Worm (Caenorhabditis elegans) whole organism, L2 larva: ENCODE results near the gene Y57A10C.11.

Experiments used
- C34F6.9 ChIP-seq: fragments of 150-350 bp; optimal IDR thresholded peaks from 2 replicates; lab custom pipeline; 2014; ENCODE audit warnings: missing biosample characterization, missing genetic modification characterization
- F13H6.1 ChIP-seq: sonication (generic microtip); optimal IDR thresholded peaks from 2 replicates; lab custom pipeline; 2016; ENCODE audit warnings: missing genetic modification characterization, missing compliant biosample characterization
- aly-2 ChIP-seq: fragments of 150-350 bp; optimal IDR thresholded peaks from 2 replicates; lab custom pipeline; 2014; ENCODE audit warnings: missing biosample characterization, missing genetic modification characterization
- ama-1 ChIP-seq: fragments of 150-350 bp; optimal IDR thresholded peaks from 2 replicates; lab custom pipeline; 2018; ENCODE audit warnings: inconsistent platforms
- blmp-1 ChIP-seq: sonication (generic microtip); optimal IDR thresholded peaks from 2 replicates; lab custom pipeline; 2017; ENCODE audit warnings: missing genetic modification characterization, mild to moderate bottlenecking, missing compliant biosample characterization, antibody characterized with exemption, moderate library complexity; ENCODE audit not compliant: insufficient read depth
- ceh-16 ChIP-seq: fragments of 150-350 bp; optimal IDR thresholded peaks from 2 replicates; lab custom pipeline; 2014; ENCODE audit warnings: missing biosample characterization, missing genetic modification characterization
- ceh-82 ChIP-seq: fragments of 150-350 bp; optimal IDR thresholded peaks from 2 replicates; lab custom pipeline; 2014; ENCODE audit warnings: missing biosample characterization, missing genetic modification characterization
- crh-2 ChIP-seq: sonication (generic microtip); optimal IDR thresholded peaks from 2 replicates; lab custom pipeline; 2017; ENCODE audit warnings: missing biosample characterization, missing genetic modification characterization
- egl-27 ChIP-seq: sonication (generic microtip); optimal IDR thresholded peaks from 3 replicates; lab custom pipeline; 2017; ENCODE audit warnings: missing biosample characterization, missing genetic modification reagents, missing genetic modification characterization
- elt-1 ChIP-seq: fragments of 150-350 bp; optimal IDR thresholded peaks from 2 replicates; lab custom pipeline; 2014; ENCODE audit warnings: missing biosample characterization, missing genetic modification characterization
- elt-3 ChIP-seq: sonication (generic microtip); optimal IDR thresholded peaks from 2 replicates; lab custom pipeline; 2017; ENCODE audit warnings: missing biosample characterization, missing genetic modification characterization
- gmeb-1 ChIP-seq: fragments of 150-350 bp; optimal IDR thresholded peaks from 2 replicates; lab custom pipeline; 2014; ENCODE audit warnings: missing biosample characterization, missing genetic modification characterization
- lin-11 ChIP-seq: fragments of 150-350 bp; sonication (generic microtip); optimal IDR thresholded peaks from 2 replicates; lab custom pipeline; 2014; ENCODE audit warnings: missing biosample characterization, missing genetic modification characterization, inconsistent platforms, mixed read lengths
- mab-5 ChIP-seq: fragments of 150-350 bp; optimal IDR thresholded peaks from 2 replicates; lab custom pipeline; 2014; ENCODE audit warnings: missing biosample characterization, missing genetic modification characterization
- mbf-1 ChIP-seq: sonication (generic microtip); optimal IDR thresholded peaks from 2 replicates; lab custom pipeline; 2017; ENCODE audit warnings: missing biosample characterization, missing genetic modification characterization
- nhr-10 ChIP-seq: sonication (generic microtip); optimal IDR thresholded peaks from 2 replicates; lab custom pipeline; 2017; ENCODE audit warnings: missing biosample characterization, missing genetic modification characterization
- nhr-11 ChIP-seq: fragments of 150-350 bp; optimal IDR thresholded peaks from 2 replicates; lab custom pipeline; 2014; ENCODE audit warnings: missing biosample characterization, missing genetic modification characterization
- nhr-12 ChIP-seq: fragments of 150-350 bp; optimal IDR thresholded peaks from 2 replicates; lab custom pipeline; 2014; ENCODE audit warnings: missing biosample characterization, missing genetic modification characterization
- nhr-129 ChIP-seq: fragments of 150-350 bp; optimal IDR thresholded peaks from 2 replicates; lab custom pipeline; 2014; ENCODE audit warnings: missing biosample characterization, missing genetic modification characterization
- nhr-21 ChIP-seq: fragments of 150-350 bp; optimal IDR thresholded peaks from 2 replicates; lab custom pipeline; 2014; ENCODE audit warnings: missing biosample characterization, missing genetic modification characterization
- nhr-25 ChIP-seq: fragments of 150-350 bp; sonication (generic microtip); optimal IDR thresholded peaks from 3 replicates; lab custom pipeline; 2014; ENCODE audit warnings: missing biosample characterization, missing genetic modification characterization
- nhr-6 ChIP-seq: fragments of 150-350 bp; optimal IDR thresholded peaks from 2 replicates; lab custom pipeline; 2014; ENCODE audit warnings: missing biosample characterization, missing genetic modification characterization
- nhr-77 ChIP-seq: fragments of 150-350 bp; optimal IDR thresholded peaks from 2 replicates; lab custom pipeline; 2014; ENCODE audit warnings: missing biosample characterization, missing genetic modification characterization
- peb-1 ChIP-seq: fragments of 150-350 bp; optimal IDR thresholded peaks from 2 replicates; lab custom pipeline; 2014; ENCODE audit warnings: missing biosample characterization, missing genetic modification characterization
- sem-4 ChIP-seq: fragments of 150-350 bp; optimal IDR thresholded peaks from 2 replicates; lab custom pipeline; 2014; ENCODE audit warnings: missing biosample characterization, missing genetic modification reagents, missing genetic modification characterization
- skn-1 ChIP-seq: sonication (generic microtip); optimal IDR thresholded peaks from 2 replicates; lab custom pipeline; 2017; ENCODE audit warnings: missing biosample characterization, missing genetic modification characterization
- sma-3 ChIP-seq: sonication (generic microtip); optimal IDR thresholded peaks from 2 replicates; lab custom pipeline; 2016; ENCODE audit warnings: missing genetic modification reagents, missing genetic modification characterization, missing compliant biosample characterization
- sma-9 ChIP-seq, 2 experiments: fragments of 150-350 bp in 1 of 2; sonication (generic microtip) in 1 of 2; optimal IDR thresholded peaks; 2 replicates each; lab custom pipeline; 2014 to 2016; ENCODE audit warnings: missing genetic modification characterization in 2 of 2, mild to moderate bottlenecking in 1 of 2, missing biosample characterization in 1 of 2, missing compliant biosample characterization in 1 of 2, missing genetic modification reagents in 1 of 2, moderate library complexity in 1 of 2
- snpc-4 ChIP-seq: fragments of 150-350 bp; optimal IDR thresholded peaks from 2 replicates; lab custom pipeline; 2014; ENCODE audit warnings: missing biosample characterization, missing genetic modification characterization
- unc-39 ChIP-seq: fragments of 150-350 bp; optimal IDR thresholded peaks from 2 replicates; lab custom pipeline; 2014; ENCODE audit warnings: missing biosample characterization, missing genetic modification characterization
- unc-55 ChIP-seq: fragments of 150-350 bp; sonication (generic microtip); optimal IDR thresholded peaks from 3 replicates; lab custom pipeline; 2014; ENCODE audit warnings: missing biosample characterization, missing genetic modification reagents, missing genetic modification characterization
- ztf-1 ChIP-seq: fragments of 200-800 bp; sonication (Bioruptor generic); conservative IDR thresholded peaks from 2 replicates; pipeline ENCODE4 v1.3.6; 2022; ENCODE audit warnings: missing genetic modification characterization, missing compliant biosample characterization
- ztf-11 ChIP-seq: sonication (generic microtip); optimal IDR thresholded peaks from 2 replicates; lab custom pipeline; 2017; ENCODE audit warnings: missing biosample characterization, missing genetic modification characterization
- ztf-4 ChIP-seq: fragments of 150-350 bp; optimal IDR thresholded peaks from 2 replicates; lab custom pipeline; 2014; ENCODE audit warnings: missing biosample characterization, missing genetic modification characterization

The Y57A10C.11 gene

ce11 chrII:12417514-12417913, 2.8 kb upstream of the Y57A10C.11 start, which contains the start of gene sre-27:
sre-27 (minus strand) TSS chrII:12417614.
- TF ChIP-seq aly-2 (no peak), mbf-1 (no peak), nhr-10 (no peak), nhr-129 (tag; lab: Kevin White, UChicago) (no peak), unc-39 (tag; lab: Kevin White, UChicago) (no peak), crh-2 (tag; lab: Kevin White, UChicago) (no peak), egl-27 (tag; lab: Kevin White, UChicago) (no peak), unc-55 (no peak), sem-4 (tag; lab: Kevin White, UChicago) (no peak), C34F6.9 (tag; lab: Kevin White, UChicago) (no peak), skn-1 (tag; lab: Kevin White, UChicago) (no peak), elt-3 (tag; lab: Kevin White, UChicago) (no peak), sma-9 (GFP tag; optimal IDR thresholded peaks at IDR 0.05; lab: Kevin White, UChicago) (no peak), sma-9 (tag; optimal IDR thresholded peaks at IDR 0.05; lab: Kevin White, UChicago) (no peak), nhr-6 (tag; lab: Kevin White, UChicago) (no peak), nhr-12 (tag; lab: Kevin White, UChicago) (no peak), nhr-25 (tag; lab: Kevin White, UChicago) (no peak), elt-1 (tag; lab: Kevin White, UChicago) (no peak), lin-11 (tag; lab: Kevin White, UChicago) (no peak), sma-3 (GFP tag; lab: Kevin White, UChicago) (no peak), gmeb-1 (tag; lab: Kevin White, UChicago) (no peak)

- TF ChIP-seq C34F6.9 (tag; lab: Kevin White, UChicago) = no peak
- no peak for TF ChIP-seq nhr-77
- TF ChIP-seq ceh-82 = no peak
- no peak for TF ChIP-seq nhr-21 (tag; lab: Kevin White, UChicago)
- TF ChIP-seq nhr-10 = no peak
- TF ChIP-seq nhr-25 (tag; lab: Kevin White, UChicago) = no peak
- no peak for TF ChIP-seq ztf-1 (GFP tag; lab: Robert Waterston, UW)
- TF ChIP-seq mab-5 (tag; lab: Kevin White, UChicago) = no peak
- TF ChIP-seq blmp-1 = no peak
- no peak for TF ChIP-seq F13H6.1 (tag; lab: Kevin White, UChicago)
Observed at ce11 chrII:12412417-12412816, 2.3 kb downstream of the Y57A10C.11 start, which contains the start of gene Y57A10C.1. Y57A10C.1 (minus strand) TSS chrII:12412517.

- TF ChIP-seq ceh-16 (tag; lab: Kevin White, UChicago) (no peak), ztf-1 (GFP tag; lab: Robert Waterston, UW) (no peak), ama-1 (lab: Kevin White, UChicago) (no peak), ztf-4 (tag; lab: Kevin White, UChicago) (no peak)
Observed at ce11 chrII:12410107-12410506, 4.6 kb downstream of the Y57A10C.11 start, which contains the start of gene F57G9.3. F57G9.3 (minus strand) TSS chrII:12410207.

- TF ChIP-seq ztf-11 (tag; lab: Kevin White, UChicago) = no peak
- TF ChIP-seq, all 48 proteins: peak for 0
Observed at ce11 chrII:12408717-12409116, 6.0 kb downstream of the Y57A10C.11 start, which contains the start of gene sre-31. sre-31 (minus strand) TSS chrII:12408817.

- TF ChIP-seq sma-3 (GFP tag; lab: Kevin White, UChicago) (no peak), elt-1 (tag; lab: Kevin White, UChicago) (no peak), nhr-11 (tag; lab: Kevin White, UChicago) (no peak), egl-27 (tag; lab: Kevin White, UChicago) (no peak), sem-4 (tag; lab: Kevin White, UChicago) (no peak), unc-39 (tag; lab: Kevin White, UChicago) (no peak), ceh-16 (tag; lab: Kevin White, UChicago) (no peak), snpc-4 (no peak), peb-1 (tag; lab: Kevin White, UChicago) (no peak)
Observed at ce11 chrII:12406394-12406793, 8.3 kb downstream of the Y57A10C.11 start, which contains the start of gene sre-30. sre-30 (minus strand) TSS chrII:12406494.
